Worm (Caenorhabditis elegans): ENCODE results near the gene mccc-1.
"Not testable (repeated sequence)": the region's sequence is repeated elsewhere in the genome, so short reads cannot be mapped to it uniquely, and the experiment has no call there.

The mccc-1 gene

ce11 chrIV:9884257-9884656, at the start of gene mccc-1, which contains the start of gene prp-18:
TSS of gene mccc-1 (plus strand) at chrIV:9884570.
TSS of gene prp-18 (minus strand) at chrIV:9884383.
- no peak for TF ChIP-seq hlh-8 (tag; optimal IDR thresholded peaks at IDR 0.05)
- no peak for TF ChIP-seq pax-1 (tag; optimal IDR thresholded peaks at IDR 0.05)
- TF ChIP-seq ceh-2 (tag; optimal IDR thresholded peaks at IDR 0.05), result no peak
- no peak for TF ChIP-seq npax-4 (tag; optimal IDR thresholded peaks at IDR 0.05)
- TF ChIP-seq hlh-15 (tag; optimal IDR thresholded peaks at IDR 0.05), result no peak
- TF ChIP-seq unc-42 (tag; optimal IDR thresholded peaks at IDR 0.05), result peak; percentile 86
- TF ChIP-seq ceh-9 (tag; optimal IDR thresholded peaks at IDR 0.05), result no peak
- TF ChIP-seq unc-55 (GFP tag; optimal IDR thresholded peaks at IDR 0.05), result peak; percentile 28
- TF ChIP-seq nfya-1 (tag; optimal IDR thresholded peaks at IDR 0.05), result peak; percentile 16
- TF ChIP-seq fkh-6 (tag; optimal IDR thresholded peaks at IDR 0.05), result no peak
- peak; percentile 44 for TF ChIP-seq ceh-31 (tag; optimal IDR thresholded peaks at IDR 0.05)
- TF ChIP-seq dve-1 (tag; optimal IDR thresholded peaks at IDR 0.05), result peak; percentile 2
- no peak for TF ChIP-seq ceh-24 (tag; optimal IDR thresholded peaks at IDR 0.05)

ce11 chrIV:9836317-9836716, 48.1 kb upstream of the mccc-1 start, which contains the start of gene msp-81:
TSS of gene msp-81 (minus strand) at chrIV:9836417.
- no peak for TF ChIP-seq nfya-1 (tag; optimal IDR thresholded peaks at IDR 0.05)

- TF ChIP-seq unc-86 (tag; optimal IDR thresholded peaks at IDR 0.05); lin-11 (tag; optimal IDR thresholded peaks at IDR 0.05); T23F11.4 (GFP tag; optimal IDR thresholded peaks at IDR 0.05): not testable (repeated sequence)
Measured at ce11 chrIV:9837349-9837748, 47.0 kb upstream of the mccc-1 start, which contains the start of gene msp-10. TSS of gene msp-10 (plus strand) at chrIV:9837649.

ce11 chrIV:9840984-9841590, 43.3 kb upstream of the mccc-1 start, which contains the start of the genes kin-24 and msp-56:
TSS of gene kin-24 (minus strand) at chrIV:9841084.
TSS of gene msp-56 (plus strand) at chrIV:9841540.
- TF ChIP-seq fax-1 (tag; optimal IDR thresholded peaks at IDR 0.05) (no peak), ceh-45 (GFP tag; IDR thresholded peaks at IDR 0.05) (no peak), ref-2 (tag; optimal IDR thresholded peaks at IDR 0.05) (no peak), ceh-30 (tag; optimal IDR thresholded peaks at IDR 0.05) (no peak), K09A11.1 (tag; optimal IDR thresholded peaks at IDR 0.05; ENCODE audit: insufficient read depth) (no peak), ceh-34 (tag; optimal IDR thresholded peaks at IDR 0.05) (no peak), hlh-13 (GFP tag; optimal IDR thresholded peaks at IDR 0.05) (no peak)

ce11 chrIV:9842071-9842470, 42.3 kb upstream of the mccc-1 start, which contains the start of gene K07F5.17:
TSS of gene K07F5.17 (plus strand) at chrIV:9842371.
- TF ChIP-seq pha-2 (tag; optimal IDR thresholded peaks at IDR 0.05), result no peak
- TF ChIP-seq elt-2 (tag; optimal IDR thresholded peaks at IDR 0.05), result no peak
- no peak for TF ChIP-seq pros-1 (tag; optimal IDR thresholded peaks at IDR 0.05)
- TF ChIP-seq sox-4 (tag; optimal IDR thresholded peaks at IDR 0.05), result no peak
- no peak for TF ChIP-seq elt-4 (tag; optimal IDR thresholded peaks at IDR 0.05)
- TF ChIP-seq unc-55 (GFP tag; optimal IDR thresholded peaks at IDR 0.05), result no peak
- TF ChIP-seq hlh-6 (tag; optimal IDR thresholded peaks at IDR 0.05), result no peak
- no peak for TF ChIP-seq dve-1 (tag; optimal IDR thresholded peaks at IDR 0.05)
- TF ChIP-seq nhr-11 (tag; optimal IDR thresholded peaks at IDR 0.05), result no peak
- no peak for TF ChIP-seq hlh-15 (tag; optimal IDR thresholded peaks at IDR 0.05)
- no peak for TF ChIP-seq ceh-31 (tag; optimal IDR thresholded peaks at IDR 0.05)
- no peak for TF ChIP-seq ceh-9 (tag; optimal IDR thresholded peaks at IDR 0.05)
- TF ChIP-seq ceh-34 (tag; optimal IDR thresholded peaks at IDR 0.05), result no peak
- no peak for TF ChIP-seq hlh-30 (tag; optimal IDR thresholded peaks at IDR 0.05; ENCODE audit: insufficient read depth)

ce11 chrIV:9843760-9844159, 40.6 kb upstream of the mccc-1 start, which contains the start of gene nspd-2:
TSS of gene nspd-2 (plus strand) at chrIV:9844060.
- TF ChIP-seq lim-6 (tag; optimal IDR thresholded peaks at IDR 0.05) (no peak), sdc-2 (tag; optimal IDR thresholded peaks at IDR 0.05) (no peak), nhr-232 (tag; optimal IDR thresholded peaks at IDR 0.05) (no peak), ceh-18 (tag; optimal IDR thresholded peaks at IDR 0.05) (no peak), T23F11.4 (GFP tag; optimal IDR thresholded peaks at IDR 0.05) (no peak), ceh-6 (GFP tag; optimal IDR thresholded peaks at IDR 0.05) (no peak), unc-42 (tag; optimal IDR thresholded peaks at IDR 0.05) (no peak), nfya-1 (tag; optimal IDR thresholded peaks at IDR 0.05) (no peak), eyg-1 (tag; optimal IDR thresholded peaks at IDR 0.05) (no peak), C38D4.7 (GFP tag; optimal IDR thresholded peaks at IDR 0.05) (no peak)

All from whole organism, late embryonic.